Worm (Caenorhabditis elegans) whole organism, midembryonic: Measurements from ENCODE around the gene F49E11.2.

Experiments
- cog-1 ChIP-seq: sonication (generic microtip); optimal IDR thresholded peaks from 2 replicates; lab custom pipeline; 2016; ENCODE audit warnings: missing genetic modification characterization, missing compliant biosample characterization
- flt-1 ChIP-seq: fragments of 200-800 bp; sonication (Bioruptor generic); IDR thresholded peaks from 2 replicates; pipeline ENCODE4 v1.3.6; 2022; ENCODE audit warnings: missing genetic modification characterization, missing compliant biosample characterization
- klf-2 ChIP-seq: fragments of 200-800 bp; sonication (Bioruptor generic); conservative IDR thresholded peaks from 2 replicates; pipeline ENCODE4 v1.3.6; 2022; ENCODE audit warnings: missing genetic modification reagents, missing genetic modification characterization, missing compliant biosample characterization
- med-1 ChIP-seq: sonication (generic microtip); optimal IDR thresholded peaks from 2 replicates; lab custom pipeline; 2017; ENCODE audit warnings: missing genetic modification characterization, mild to moderate bottlenecking, missing compliant biosample characterization, antibody characterized with exemption, missing genetic modification reagents; ENCODE audit not compliant: insufficient read depth
- ref-1 ChIP-seq: fragments of 200-800 bp; sonication (Bioruptor generic); conservative IDR thresholded peaks from 2 replicates; pipeline ENCODE4 v1.3.6; 2022; ENCODE audit warnings: missing genetic modification reagents, missing genetic modification characterization, missing compliant biosample characterization
- ztf-23 ChIP-seq: fragments of 200-800 bp; sonication (Bioruptor generic); IDR thresholded peaks from 2 replicates; pipeline ENCODE4 v1.3.6; 2022; ENCODE audit warnings: missing genetic modification reagents, missing genetic modification characterization, missing compliant biosample characterization
- ztf-29 ChIP-seq: fragments of 200-800 bp; sonication (Bioruptor generic); IDR thresholded peaks from 2 replicates; pipeline ENCODE4 v1.3.6; 2022; ENCODE audit warnings: missing genetic modification reagents, missing genetic modification characterization, missing compliant biosample characterization

ce11 chrIV:13067200-13067599, 28.4 kb upstream of the F49E11.2 start, which contains the start of gene col-131:
- no peak for TF ChIP-seq cog-1
- no peak for TF ChIP-seq ref-1
- TF ChIP-seq ztf-23 (GFP tag; lab: Robert Waterston, UW) = no peak
- no peak for TF ChIP-seq med-1 (GFP tag; lab: Kevin White, UChicago)
- no peak for TF ChIP-seq flt-1 (GFP tag; lab: Robert Waterston, UW)
- TF ChIP-seq ztf-29 = no peak
- TF ChIP-seq klf-2 (GFP tag; lab: Robert Waterston, UW) = no peak
